Worm (Caenorhabditis elegans): ENCODE data around the gene F53A2.9.

The F53A2.9 gene

DNA sequence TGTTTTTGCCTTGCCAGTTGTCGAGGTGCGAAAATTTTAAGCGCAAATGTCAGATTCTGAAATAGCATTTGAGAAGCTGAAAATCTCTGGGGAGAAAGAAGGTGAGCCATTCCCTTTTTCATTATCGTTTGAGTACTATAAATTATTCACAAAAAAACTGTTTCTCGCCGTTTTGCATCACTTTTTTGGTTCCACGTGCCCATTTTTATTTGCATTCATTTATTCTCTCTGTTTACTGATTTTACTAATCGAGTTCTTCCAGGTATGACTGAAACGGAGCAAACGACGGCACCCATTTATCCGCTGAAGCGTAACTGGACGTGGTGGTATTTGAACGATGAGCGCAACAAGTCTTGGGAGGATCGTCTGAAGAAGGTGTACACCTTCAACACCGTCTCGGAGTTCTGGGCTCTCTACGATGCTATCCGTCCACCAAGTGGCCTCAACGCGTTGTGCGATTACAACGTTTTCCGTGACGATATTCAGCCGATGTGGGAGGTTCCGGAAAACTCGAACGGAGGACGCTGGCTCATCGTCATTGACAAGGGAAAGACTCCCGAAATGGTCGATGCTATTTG is 15.5 kb downstream of the F53A2.9 start:
- TF ChIP-seq C34F6.9 (tag; optimal IDR thresholded peaks at IDR 0.05): no peak
- TF ChIP-seq lin-11 (tag; optimal IDR thresholded peaks at IDR 0.05): no peak

DNA sequence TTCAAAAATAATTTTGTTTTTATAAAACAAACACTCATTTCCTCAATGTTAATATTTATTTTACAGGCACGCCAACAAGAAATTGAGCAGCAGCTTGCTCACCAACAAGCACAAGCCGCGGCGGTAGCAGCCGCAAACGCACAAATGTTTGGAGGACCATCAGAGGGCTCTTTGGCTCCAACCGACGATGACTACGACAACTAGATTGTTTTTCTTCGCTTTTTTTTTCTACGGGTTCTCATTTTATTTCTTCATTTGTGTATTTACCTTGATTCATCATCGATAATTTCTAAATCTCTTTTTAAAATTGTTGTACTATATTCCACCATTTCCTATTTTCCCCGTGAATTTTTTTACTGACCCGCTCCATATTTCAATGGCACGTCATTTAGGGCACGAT is 16.0 kb downstream of the F53A2.9 start, which contains the start of gene ife-1:
ife-1 (plus strand) TSS at position 301 of the 400 bp plus-strand sequence.
- no peak for TF ChIP-seq gmeb-1 (tag; optimal IDR thresholded peaks at IDR 0.05)
- TF ChIP-seq mbf-1 (tag; optimal IDR thresholded peaks at IDR 0.05): no peak
- no peak for TF ChIP-seq nhr-23 (tag; optimal IDR thresholded peaks at IDR 0.05)
- TF ChIP-seq ceh-16 (tag; optimal IDR thresholded peaks at IDR 0.05): no peak
- no peak for TF ChIP-seq dmd-4 (tag; optimal IDR thresholded peaks at IDR 0.05)
- no peak for TF ChIP-seq elt-1 (tag; optimal IDR thresholded peaks at IDR 0.05)
- no peak for TF ChIP-seq nhr-6 (tag; optimal IDR thresholded peaks at IDR 0.05)
- TF ChIP-seq ztf-1 (GFP tag; conservative IDR thresholded peaks at IDR 0.05): no peak
- TF ChIP-seq unc-62 (GFP tag; optimal IDR thresholded peaks at IDR 0.05): no peak
- TF ChIP-seq nhr-10 (tag; optimal IDR thresholded peaks at IDR 0.05): no peak
- TF ChIP-seq ztf-11 (tag; optimal IDR thresholded peaks at IDR 0.05): no peak
- no peak for TF ChIP-seq nhr-21 (tag; optimal IDR thresholded peaks at IDR 0.05)
- no peak for TF ChIP-seq ZK546.5 (tag; optimal IDR thresholded peaks at IDR 0.05)
- no peak for TF ChIP-seq F13H6.1 (tag; optimal IDR thresholded peaks at IDR 0.05)
- no peak for TF ChIP-seq blmp-1 (tag; optimal IDR thresholded peaks at IDR 0.05; ENCODE audit: insufficient read depth)
- no peak for TF ChIP-seq egl-27 (tag; optimal IDR thresholded peaks at IDR 0.05)
- no peak for TF ChIP-seq skn-1 (tag; optimal IDR thresholded peaks at IDR 0.05)
- no peak for TF ChIP-seq mdl-1 (tag; optimal IDR thresholded peaks at IDR 0.05)
- TF ChIP-seq elt-3 (tag; optimal IDR thresholded peaks at IDR 0.05): no peak
- TF ChIP-seq fos-1 (tag; optimal IDR thresholded peaks at IDR 0.05): no peak

DNA sequence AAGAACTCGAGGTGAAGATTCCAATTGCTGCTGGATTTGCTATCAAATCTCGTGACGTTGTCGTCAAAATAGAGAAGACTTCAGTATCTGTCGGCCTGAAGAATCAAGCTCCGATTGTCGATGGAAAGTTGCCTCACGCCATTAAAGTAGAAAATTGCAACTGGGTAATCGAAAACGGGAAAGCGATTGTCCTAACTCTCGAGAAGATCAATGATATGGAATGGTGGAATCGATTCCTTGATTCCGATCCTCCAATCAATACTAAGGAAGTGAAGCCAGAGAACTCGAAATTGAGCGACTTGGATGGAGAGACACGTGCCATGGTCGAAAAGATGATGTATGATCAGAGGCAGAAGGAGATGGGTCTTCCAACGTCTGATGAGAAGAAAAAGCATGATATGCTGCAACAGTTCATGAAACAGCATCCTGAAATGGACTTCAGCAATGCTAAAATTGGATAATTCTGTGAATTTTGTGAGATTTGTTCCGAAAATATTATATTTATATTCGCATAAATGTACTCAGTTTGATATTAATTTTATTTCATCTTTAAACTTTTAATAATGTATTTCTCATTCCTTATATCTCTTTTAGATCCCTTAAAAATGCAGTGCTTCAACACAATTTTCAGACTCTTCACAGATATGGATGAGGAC is 16.9 kb downstream of the F53A2.9 start, which contains the start of gene dro-1:
dro-1 (plus strand) TSS at position 606 of the 656 bp plus-strand sequence.
- TF ChIP-seq nhr-6 (tag; optimal IDR thresholded peaks at IDR 0.05) (no peak), egl-27 (tag; optimal IDR thresholded peaks at IDR 0.05) (no peak), nhr-129 (tag; optimal IDR thresholded peaks at IDR 0.05) (no peak), nhr-10 (tag; optimal IDR thresholded peaks at IDR 0.05) (no peak), sem-4 (tag; optimal IDR thresholded peaks at IDR 0.05) (no peak), nhr-12 (tag; optimal IDR thresholded peaks at IDR 0.05) (no peak), ZK546.5 (tag; optimal IDR thresholded peaks at IDR 0.05) (no peak), ceh-82 (tag; optimal IDR thresholded peaks at IDR 0.05) (no peak), Y55F3AM.14 (GFP tag; optimal IDR thresholded peaks at IDR 0.05) (no peak), mab-5 (tag; optimal IDR thresholded peaks at IDR 0.05) (no peak)

ce11 chrIII:13341275-13341626 is 17.9 kb downstream of the F53A2.9 start, which contains the start of gene nud-1:
TSS of gene nud-1 (plus strand) at chrIII:13341527.
- TF ChIP-seq peb-1 (tag; optimal IDR thresholded peaks at IDR 0.05) (no peak), C34F6.9 (tag; optimal IDR thresholded peaks at IDR 0.05) (no peak), nhr-12 (tag; optimal IDR thresholded peaks at IDR 0.05) (no peak), elt-1 (tag; optimal IDR thresholded peaks at IDR 0.05) (no peak), lin-11 (tag; optimal IDR thresholded peaks at IDR 0.05) (no peak), ztf-4 (tag; optimal IDR thresholded peaks at IDR 0.05) (no peak)

DNA sequence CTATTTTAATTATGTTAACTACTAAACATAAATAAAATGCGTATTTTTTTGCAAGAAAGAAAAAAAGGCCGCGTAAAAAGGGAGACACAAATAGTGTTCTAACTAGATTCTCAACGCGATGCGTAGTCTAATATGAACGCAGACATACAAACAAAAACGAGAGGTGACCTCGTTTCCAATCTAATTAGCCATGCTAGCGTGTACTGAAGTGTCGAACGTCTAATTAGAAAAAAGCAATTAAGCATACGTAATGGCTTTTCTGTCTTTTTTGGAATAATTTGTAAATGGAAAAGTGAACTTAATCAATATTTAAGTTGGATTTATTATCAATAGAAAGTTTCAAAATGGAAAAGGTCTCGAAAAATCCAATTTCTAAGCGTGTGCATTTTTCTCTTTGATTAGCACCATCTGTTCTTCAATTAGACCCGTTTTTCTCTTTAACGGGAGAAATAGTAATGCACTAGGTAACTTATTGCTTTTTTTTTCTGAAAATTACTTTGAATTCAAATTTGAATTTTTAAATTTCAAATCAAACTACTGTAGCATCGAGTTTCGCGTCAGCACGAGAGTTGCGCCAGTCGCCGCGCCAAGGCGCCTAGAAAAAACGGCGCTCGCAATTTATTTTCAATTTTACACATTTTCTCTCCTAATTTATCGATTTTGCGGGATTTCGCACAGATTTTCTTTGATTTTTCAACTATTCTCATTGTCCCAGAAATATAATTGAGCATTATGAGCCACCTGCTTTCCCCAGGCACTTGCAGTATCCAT is 18.5 kb downstream of the F53A2.9 start:
- TF ChIP-seq aly-2 (tag; optimal IDR thresholded peaks at IDR 0.05) (no peak), ceh-16 (tag; optimal IDR thresholded peaks at IDR 0.05) (no peak), unc-39 (tag; optimal IDR thresholded peaks at IDR 0.05) (no peak), blmp-1 (tag; optimal IDR thresholded peaks at IDR 0.05; ENCODE audit: insufficient read depth) (no peak), snpc-4 (tag; optimal IDR thresholded peaks at IDR 0.05) (no peak), nhr-129 (tag; optimal IDR thresholded peaks at IDR 0.05) (no peak), ztf-1 (GFP tag; conservative IDR thresholded peaks at IDR 0.05) (no peak), gmeb-1 (tag; optimal IDR thresholded peaks at IDR 0.05) (peak; percentile 66), ama-1 (optimal IDR thresholded peaks at IDR 0.05) (no peak), elt-1 (tag; optimal IDR thresholded peaks at IDR 0.05) (no peak), unc-55 (GFP tag; optimal IDR thresholded peaks at IDR 0.05) (peak; percentile 46), C34F6.9 (tag; optimal IDR thresholded peaks at IDR 0.05) (no peak), fos-1 (tag; optimal IDR thresholded peaks at IDR 0.05) (no peak), lsy-2 (tag; optimal IDR thresholded peaks at IDR 0.05) (peak in 1 of 2 experiments; percentile 72), sma-3 (GFP tag; optimal IDR thresholded peaks at IDR 0.05) (no peak), F13H6.1 (tag; optimal IDR thresholded peaks at IDR 0.05) (no peak), mbf-1 (tag; optimal IDR thresholded peaks at IDR 0.05) (no peak), ztf-4 (tag; optimal IDR thresholded peaks at IDR 0.05) (no peak), ceh-82 (tag; optimal IDR thresholded peaks at IDR 0.05) (no peak), nhr-21 (tag; optimal IDR thresholded peaks at IDR 0.05) (no peak), mab-5 (tag; optimal IDR thresholded peaks at IDR 0.05) (no peak), mdl-1 (tag; optimal IDR thresholded peaks at IDR 0.05) (no peak), zag-1 (tag; optimal IDR thresholded peaks at IDR 0.05) (no peak), ztf-11 (tag; optimal IDR thresholded peaks at IDR 0.05) (no peak), lin-13 (GFP tag; optimal IDR thresholded peaks at IDR 0.05) (peak; percentile 68), nhr-11 (tag; optimal IDR thresholded peaks at IDR 0.05) (no peak), egl-27 (tag; optimal IDR thresholded peaks at IDR 0.05) (no peak)
